Worm (Caenorhabditis elegans) whole organism, L1 larva: ENCODE measurements around the gene F59C12.3.

Experiments
- C16A3.4 ChIP-seq: fragments of 150-350 bp; optimal IDR thresholded peaks from 2 replicates; lab custom pipeline; 2014; ENCODE audit warnings: missing biosample characterization, missing genetic modification characterization
- Y116A8C.19 ChIP-seq: sonication (generic microtip); optimal IDR thresholded peaks from 2 replicates; lab custom pipeline; 2016; ENCODE audit warnings: missing compliant biosample characterization, missing genetic modification characterization, borderline replicate concordance
- alr-1 ChIP-seq: fragments of 200-800 bp; sonication (Bioruptor generic); optimal IDR thresholded peaks from 2 replicates; lab custom pipeline; 2018; ENCODE audit warnings: borderline replicate concordance, mild to moderate bottlenecking, missing genetic modification characterization, missing compliant biosample characterization
- aly-2 ChIP-seq: fragments of 150-350 bp; optimal IDR thresholded peaks from 2 replicates; lab custom pipeline; 2014; ENCODE audit warnings: missing biosample characterization, missing genetic modification characterization
- ama-1 ChIP-seq: fragments of 150-350 bp; optimal IDR thresholded peaks from 2 replicates; lab custom pipeline; 2014
- ceh-82 ChIP-seq, 3 experiments: fragments of 150-350 bp in 1 of 3; sonication (generic microtip) in 2 of 3; optimal IDR thresholded peaks; 2 replicates each; lab custom pipeline; 2014 to 2017; ENCODE audit warnings: missing biosample characterization in 3 of 3, missing genetic modification characterization in 3 of 3
- ceh-88 ChIP-seq: fragments of 200-800 bp; sonication (Bioruptor generic); IDR thresholded peaks from 2 replicates; pipeline ENCODE4 v1.3.6; 2022; ENCODE audit warnings: missing genetic modification characterization, missing compliant biosample characterization
- ceh-90 ChIP-seq: sonication (generic microtip); optimal IDR thresholded peaks from 2 replicates; lab custom pipeline; 2016; ENCODE audit warnings: missing genetic modification characterization, missing compliant biosample characterization
- ces-1 ChIP-seq: fragments of 150-350 bp; optimal IDR thresholded peaks from 2 replicates; lab custom pipeline; 2014; ENCODE audit warnings: missing biosample characterization, missing genetic modification reagents, missing genetic modification characterization
- dpl-1 ChIP-seq, 3 experiments: fragments of 150-350 bp in 2 of 3; sonication (generic microtip) in 1 of 3; optimal IDR thresholded peaks; 2 replicates each; lab custom pipeline; 2014 to 2017; ENCODE audit warnings: missing biosample characterization in 3 of 3, missing genetic modification characterization in 3 of 3, missing genetic modification reagents in 3 of 3
- dsc-1 ChIP-seq: sonication (generic microtip); optimal IDR thresholded peaks from 2 replicates; lab custom pipeline; 2016; ENCODE audit warnings: mild to moderate bottlenecking, missing genetic modification characterization, missing compliant biosample characterization
- efl-1 ChIP-seq, 4 experiments: fragments of 150-350 bp; optimal IDR thresholded peaks in 3 of 4; peaks in 1 of 4; 1 replicate in 1 of 4; 2 replicates in 3 of 4; lab custom pipeline; 2014; ENCODE audit warnings: missing biosample characterization in 2 of 4, missing genetic modification characterization in 2 of 4, missing genetic modification reagents in 2 of 4
- efl-3 ChIP-seq: fragments of 200-800 bp; sonication (Bioruptor generic); optimal IDR thresholded peaks from 2 replicates; lab custom pipeline; 2018; ENCODE audit warnings: mild to moderate bottlenecking, missing genetic modification characterization, missing compliant biosample characterization
- egl-13 ChIP-seq: sonication (generic microtip); optimal IDR thresholded peaks from 2 replicates; lab custom pipeline; 2016; ENCODE audit warnings: missing genotype, missing genetic modification reagents, missing genetic modification characterization, missing compliant biosample characterization
- egl-27 ChIP-seq, 2 experiments: fragments of 150-350 bp in 1 of 2; sonication (generic microtip); optimal IDR thresholded peaks; 3 replicates each; lab custom pipeline; 2017 to 2018; ENCODE audit warnings: missing biosample characterization in 2 of 2, missing genetic modification characterization in 2 of 2, missing genetic modification reagents in 2 of 2
- ets-5 ChIP-seq: fragments of 200-800 bp; sonication (Bioruptor generic); IDR thresholded peaks from 2 replicates; pipeline ENCODE4 v1.3.6; 2022; ENCODE audit warnings: missing genetic modification characterization, missing compliant biosample characterization
- fkh-10 ChIP-seq: sonication (generic microtip); optimal IDR thresholded peaks from 2 replicates; lab custom pipeline; 2017; ENCODE audit warnings: missing biosample characterization, missing genetic modification reagents, missing genetic modification characterization
- fkh-4 ChIP-seq: sonication (generic microtip); optimal IDR thresholded peaks from 2 replicates; lab custom pipeline; 2016; ENCODE audit warnings: missing compliant biosample characterization, missing genetic modification characterization, borderline replicate concordance
- fkh-8 ChIP-seq: sonication (generic microtip); optimal IDR thresholded peaks from 2 replicates; lab custom pipeline; 2016; ENCODE audit warnings: mild to moderate bottlenecking, missing genetic modification characterization, missing compliant biosample characterization
- fos-1 ChIP-seq: fragments of 150-350 bp; optimal IDR thresholded peaks from 2 replicates; lab custom pipeline; 2014; ENCODE audit warnings: missing biosample characterization, missing genetic modification characterization
- grh-1 ChIP-seq: fragments of 200-800 bp; sonication (Bioruptor generic); IDR thresholded peaks from 2 replicates; pipeline ENCODE4 v1.3.6; 2022; ENCODE audit warnings: missing genetic modification reagents, missing genetic modification characterization, missing compliant biosample characterization
- hlh-4 ChIP-seq: sonication (generic microtip); optimal IDR thresholded peaks from 2 replicates; lab custom pipeline; 2016; ENCODE audit warnings: mild to moderate bottlenecking, missing genetic modification characterization, missing compliant biosample characterization
- hpl-2 ChIP-seq: fragments of 150-350 bp; optimal IDR thresholded peaks from 2 replicates; lab custom pipeline; 2014; ENCODE audit warnings: missing biosample characterization, missing genetic modification reagents, missing genetic modification characterization
- jun-1 ChIP-seq: fragments of 150-350 bp; optimal IDR thresholded peaks from 2 replicates; lab custom pipeline; 2014; ENCODE audit warnings: missing biosample characterization, missing genetic modification reagents, missing genetic modification characterization
- lin-13 ChIP-seq: fragments of 150-350 bp; optimal IDR thresholded peaks from 2 replicates; lab custom pipeline; 2014; ENCODE audit warnings: missing biosample characterization, missing genetic modification reagents, missing genetic modification characterization
- lin-35 ChIP-seq, 2 experiments: fragments of 150-350 bp; optimal IDR thresholded peaks; 2 replicates each; lab custom pipeline; 2014; ENCODE audit warnings: missing biosample characterization in 2 of 2, missing genetic modification characterization in 2 of 2, missing genetic modification reagents in 2 of 2
- lin-39 ChIP-seq: fragments of 150-350 bp; optimal IDR thresholded peaks from 2 replicates; lab custom pipeline; 2014; ENCODE audit warnings: missing biosample characterization, missing genetic modification reagents, missing genetic modification characterization
- mdl-1 ChIP-seq, 2 experiments: fragments of 150-350 bp; optimal IDR thresholded peaks; 2 replicates each; lab custom pipeline; 2014 to 2017; ENCODE audit warnings: missing biosample characterization in 2 of 2, missing genetic modification characterization in 2 of 2, inconsistent platforms in 1 of 2
- mef-2 ChIP-seq: fragments of 150-350 bp; optimal IDR thresholded peaks from 2 replicates; lab custom pipeline; 2014; ENCODE audit warnings: missing biosample characterization, missing genetic modification characterization
- mep-1 ChIP-seq: fragments of 150-350 bp; optimal IDR thresholded peaks from 2 replicates; lab custom pipeline; 2014; ENCODE audit warnings: missing biosample characterization, missing genetic modification characterization
- nhr-20 ChIP-seq: sonication (generic microtip); optimal IDR thresholded peaks from 2 replicates; lab custom pipeline; 2016; ENCODE audit warnings: mild to moderate bottlenecking, missing genetic modification characterization, missing compliant biosample characterization
- nhr-28 ChIP-seq: fragments of 150-350 bp; optimal IDR thresholded peaks from 2 replicates; lab custom pipeline; 2014; ENCODE audit warnings: missing biosample characterization, missing genetic modification characterization
- nhr-85 ChIP-seq: sonication (generic microtip); peaks from one replicate; lab custom pipeline; 2016; ENCODE audit warnings: missing genetic modification characterization, inconsistent platforms, missing compliant biosample characterization
- pag-3 ChIP-seq: sonication (generic microtip); optimal IDR thresholded peaks from 2 replicates; lab custom pipeline; 2017; ENCODE audit warnings: missing genetic modification characterization, mild to moderate bottlenecking, missing compliant biosample characterization, antibody characterized with exemption, borderline replicate concordance; ENCODE audit not compliant: insufficient read depth
- pax-3 ChIP-seq: fragments of 200-800 bp; sonication (Bioruptor generic); optimal IDR thresholded peaks from 2 replicates; lab custom pipeline; 2018; ENCODE audit warnings: mild to moderate bottlenecking, missing genetic modification characterization, moderate library complexity, missing compliant biosample characterization
- pqm-1 ChIP-seq: sonication (generic microtip); optimal IDR thresholded peaks from 3 replicates; lab custom pipeline; 2017; ENCODE audit warnings: missing biosample characterization, missing genetic modification characterization
- sox-4 ChIP-seq: sonication (generic microtip); optimal IDR thresholded peaks from 2 replicates; lab custom pipeline; 2016; ENCODE audit warnings: missing genetic modification characterization, missing compliant biosample characterization
- swsn-7 ChIP-seq: sonication (generic microtip); optimal IDR thresholded peaks from 2 replicates; lab custom pipeline; 2016; ENCODE audit warnings: missing genetic modification characterization, missing compliant biosample characterization
- unc-130 ChIP-seq: fragments of 150-350 bp; optimal IDR thresholded peaks from 2 replicates; lab custom pipeline; 2017; ENCODE audit warnings: missing biosample characterization, missing genetic modification characterization, inconsistent platforms
- unc-86 ChIP-seq: sonication (generic microtip); optimal IDR thresholded peaks from 2 replicates; lab custom pipeline; 2016; ENCODE audit warnings: missing genetic modification characterization, missing compliant biosample characterization
- unc-98 ChIP-seq: fragments of 200-800 bp; sonication (Bioruptor generic); IDR thresholded peaks from 2 replicates; pipeline ENCODE4 v1.3.6; 2022; ENCODE audit warnings: missing genetic modification characterization, missing compliant biosample characterization
- zip-4 ChIP-seq: fragments of 200-800 bp; sonication (Bioruptor generic); optimal IDR thresholded peaks from 2 replicates; lab custom pipeline; 2018; ENCODE audit warnings: mild to moderate bottlenecking, missing genetic modification characterization, moderate library complexity, missing compliant biosample characterization
- ztf-11 ChIP-seq, 2 experiments: sonication (generic microtip); optimal IDR thresholded peaks; 2 replicates each; lab custom pipeline; 2016 to 2017; ENCODE audit warnings: missing genetic modification characterization in 2 of 2, missing biosample characterization in 1 of 2, missing compliant biosample characterization in 1 of 2
- ztf-4 ChIP-seq: fragments of 150-350 bp; optimal IDR thresholded peaks from 2 replicates; lab custom pipeline; 2014; ENCODE audit warnings: missing biosample characterization, missing genetic modification characterization

F59C12.3 gene

ce11 chrX:16655283-16655682, 46.0 kb upstream of the F59C12.3 start (continued):
- TF ChIP-seq ceh-88 (GFP tag; lab: Robert Waterston, UW) (no peak), ces-1 (GFP tag; lab: Kevin White, UChicago) (no peak), ama-1 (no peak), fkh-4 (tag; lab: Kevin White, UChicago) (no peak), efl-3 (no peak), pax-3 (no peak), ztf-11 (tag; optimal IDR thresholded peaks at IDR 0.05; lab: Kevin White, UChicago) (no peak), unc-130 (tag; lab: Kevin White, UChicago) (peak; percentile 30), efl-1 (optimal IDR thresholded peaks at IDR 0.05; lab: Kevin White, UChicago) (no peak), efl-1 (GFP tag; optimal IDR thresholded peaks at IDR 0.05 in 1 of 2; lab: Kevin White, UChicago) (no peak), Y116A8C.19 (tag; lab: Kevin White, UChicago) (no peak), dpl-1 (GFP tag; optimal IDR thresholded peaks at IDR 0.05; lab: Kevin White, UChicago) (no peak), jun-1 (no peak), lin-39 (no peak), hlh-4 (tag; lab: Kevin White, UChicago) (no peak), unc-98 (no peak), ceh-90 (no peak), hpl-2 (GFP tag; lab: Kevin White, UChicago) (no peak), ztf-4 (tag; lab: Kevin White, UChicago) (no peak), nhr-20 (tag; lab: Kevin White, UChicago) (no peak), alr-1 (tag; lab: Kevin White, UChicago) (no peak), mef-2 (tag; lab: Kevin White, UChicago) (no peak), lin-13 (GFP tag; lab: Kevin White, UChicago) (no peak), C16A3.4 (no peak), lin-35 (GFP tag; optimal IDR thresholded peaks at IDR 0.05; lab: Kevin White, UChicago) (no peak), mdl-1 (tag; optimal IDR thresholded peaks at IDR 0.05; lab: Kevin White, UChicago) (peak in 1 of 2 experiments; percentile 14), fkh-8 (tag; lab: Kevin White, UChicago) (no peak), dsc-1 (peak; percentile 27), unc-86 (tag; lab: Kevin White, UChicago) (no peak), swsn-7 (tag; lab: Kevin White, UChicago) (no peak), sox-4 (no peak), nhr-28 (no peak), fkh-10 (GFP tag; lab: Kevin White, UChicago) (no peak), egl-27 (tag; optimal IDR thresholded peaks at IDR 0.05; lab: Kevin White, UChicago) (no peak), grh-1 (GFP tag; lab: Robert Waterston, UW) (no peak), pag-3 (no peak), fos-1 (tag; lab: Kevin White, UChicago) (no peak), ceh-82 (tag; optimal IDR thresholded peaks at IDR 0.05; lab: Kevin White, UChicago) (no peak), mep-1 (tag; lab: Kevin White, UChicago) (no peak), nhr-85 (tag; lab: Kevin White, UChicago) (no peak), pqm-1 (tag; lab: Kevin White, UChicago) (no peak)
- TF ChIP-seq, all 84 proteins: peak for 9

DNA sequence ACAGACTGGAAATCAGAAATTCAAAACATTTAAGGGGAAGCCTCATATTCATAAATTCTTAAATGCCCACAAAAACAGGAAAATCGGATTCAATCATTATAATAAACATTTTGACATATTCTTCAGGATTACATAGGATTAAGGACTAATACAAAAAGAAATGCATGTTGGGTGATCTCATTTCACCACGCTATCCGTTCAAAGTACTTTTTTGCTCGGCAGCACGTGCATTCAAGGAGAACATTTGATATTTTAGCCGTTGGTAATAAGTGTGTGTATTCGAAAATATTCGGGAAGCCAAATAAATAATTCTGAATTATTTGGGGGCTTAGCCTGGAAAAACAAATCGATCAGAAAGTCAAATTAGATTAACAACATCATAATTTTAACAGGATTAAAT, 41.3 kb upstream of the F59C12.3 start:
- TF ChIP-seq efl-3 (no peak), egl-13 (tag; lab: Kevin White, UChicago) (no peak), aly-2 (no peak), zip-4 (no peak), unc-98 (no peak), ets-5 (GFP tag; lab: Robert Waterston, UW) (no peak), pax-3 (peak; percentile 57), fkh-8 (tag; lab: Kevin White, UChicago) (peak; percentile 31), dsc-1 (peak; percentile 89)
- TF ChIP-seq, all 84 proteins: peak for 3
